Fruit fly (Drosophila melanogaster) whole organism, wandering third instar larva: ENCODE data around the gene S-Lap1.
A peak's percentile ranks its signal among the peaks of the same experiment; 100 is the strongest.

ENCODE experiments used
- Abd-B ChIP-seq: fragments of >200 bp; optimal IDR thresholded peaks from 2 replicates; lab custom pipeline; 2017; ENCODE audit warnings: missing biosample characterization, missing genetic modification characterization
- CG32264 ChIP-seq: fragments of 200-800 bp; sonication (Bioruptor generic); optimal IDR thresholded peaks from 2 replicates; lab custom pipeline; 2016; ENCODE audit warnings: missing biosample characterization, missing genetic modification characterization
- CG9705 ChIP-seq: fragments of 200-800 bp; sonication (Bioruptor generic); optimal IDR thresholded peaks from 2 replicates; lab custom pipeline; 2018; ENCODE audit warnings: missing biosample characterization, mild to moderate bottlenecking, missing genetic modification characterization
- CrebA ChIP-seq: fragments of 200-800 bp; sonication (Bioruptor generic); optimal IDR thresholded peaks from 2 replicates; lab custom pipeline; 2016; ENCODE audit warnings: missing biosample characterization, mild to moderate bottlenecking, missing genetic modification characterization, borderline replicate concordance
- Dfd ChIP-seq: fragments of >200 bp; optimal IDR thresholded peaks from 2 replicates; lab custom pipeline; 2017; ENCODE audit warnings: missing biosample characterization, missing genetic modification characterization
- Dif ChIP-seq: fragments of 200-275, 200-300 bp; sonication (Bioruptor generic); optimal IDR thresholded peaks from 2 replicates; lab custom pipeline; 2018; ENCODE audit warnings: missing biosample characterization, missing genetic modification characterization; ENCODE audit not compliant: partially characterized antibody
- GATAd ChIP-seq: sonication (Bioruptor generic); optimal IDR thresholded peaks from 2 replicates; lab custom pipeline; 2016; ENCODE audit warnings: missing biosample characterization, missing genetic modification characterization
- HLH106 ChIP-seq: fragments of 200-800 bp; optimal IDR thresholded peaks from 3 replicates; lab custom pipeline; 2019; ENCODE audit warnings: missing biosample characterization, mild to moderate bottlenecking, missing genetic modification characterization, moderate library complexity
- Hnf4 ChIP-seq: fragments of 200-800 bp; sonication (Bioruptor generic); optimal IDR thresholded peaks from 2 replicates; lab custom pipeline; 2016; ENCODE audit warnings: missing biosample characterization, mild to moderate bottlenecking, missing genetic modification characterization
- Hr78 ChIP-seq: fragments of >200 bp; optimal IDR thresholded peaks from 2 replicates; lab custom pipeline; 2017; ENCODE audit warnings: missing biosample characterization, missing genetic modification characterization
- Hr83 ChIP-seq: fragments of 200-300 bp; sonication (Bioruptor generic); optimal IDR thresholded peaks from 2 replicates; lab custom pipeline; 2016; ENCODE audit warnings: missing biosample characterization, mild to moderate bottlenecking, missing genetic modification characterization, moderate library complexity; ENCODE audit not compliant: poor library complexity, severe bottlenecking
- Jra ChIP-seq: sonication (Bioruptor generic); optimal IDR thresholded peaks from 2 replicates; lab custom pipeline; 2016; ENCODE audit warnings: missing biosample characterization, missing genetic modification characterization
- Mio ChIP-seq: sonication (Bioruptor generic); optimal IDR thresholded peaks from 2 replicates; lab custom pipeline; 2016; ENCODE audit warnings: missing biosample characterization, missing genetic modification characterization
- Myc ChIP-seq: fragments of >200 bp; optimal IDR thresholded peaks from 2 replicates; lab custom pipeline; 2017
- N ChIP-seq: fragments of >200 bp; optimal IDR thresholded peaks from 2 replicates; lab custom pipeline; 2018; ENCODE audit warnings: missing biosample characterization, missing external identifiers, missing genetic modification characterization
- OdsH ChIP-seq: fragments of 200-800 bp; sonication (Bioruptor generic); optimal IDR thresholded peaks from 2 replicates; lab custom pipeline; 2016; ENCODE audit warnings: missing biosample characterization, mild to moderate bottlenecking, missing genetic modification characterization
- Rel ChIP-seq, 2 experiments: fragments of 200-800 bp; sonication (Bioruptor generic) in 1 of 2; optimal IDR thresholded peaks; 2 replicates in 1 of 2; 3 replicates in 1 of 2; lab custom pipeline; 2016 to 2019; ENCODE audit warnings: mild to moderate bottlenecking in 2 of 2, missing biosample characterization in 2 of 2, missing genetic modification characterization in 2 of 2, moderate library complexity in 1 of 2
- Sp1 ChIP-seq: fragments of 200-800 bp; sonication (Bioruptor generic); optimal IDR thresholded peaks from 3 replicates; lab custom pipeline; 2019; ENCODE audit warnings: missing biosample characterization, mild to moderate bottlenecking, missing genetic modification characterization, moderate library complexity
- Vsx2 ChIP-seq: fragments of 200-300, 225-300 bp; sonication (Bioruptor generic); optimal IDR thresholded peaks from 2 replicates; lab custom pipeline; 2018; ENCODE audit warnings: missing biosample characterization, missing genetic modification characterization; ENCODE audit not compliant: partially characterized antibody
- br ChIP-seq: fragments of 200-800 bp; sonication (Bioruptor generic); optimal IDR thresholded peaks from 2 replicates; lab custom pipeline; 2016; ENCODE audit warnings: missing biosample characterization, missing genetic modification characterization
- brk ChIP-seq: fragments of 200-800 bp; sonication (Bioruptor generic); optimal IDR thresholded peaks from 2 replicates; lab custom pipeline; 2016; ENCODE audit warnings: missing biosample characterization, mild to moderate bottlenecking, missing genetic modification characterization
- dl ChIP-seq, 2 experiments: fragments of 175-275, 200-275 bp in 1 of 2; fragments of 200-275 bp in 1 of 2; sonication (Bioruptor generic); optimal IDR thresholded peaks; lab custom pipeline; 2018; ENCODE audit warnings: mild to moderate bottlenecking in 2 of 2, missing biosample characterization in 2 of 2, missing genetic modification characterization in 2 of 2, moderate library complexity in 2 of 2; ENCODE audit not compliant: partially characterized antibody in 2 of 2, insufficient read depth in 1 of 2
- dmrt93B ChIP-seq: fragments of 200-800 bp; sonication (Bioruptor generic); optimal IDR thresholded peaks from 2 replicates; lab custom pipeline; 2018; ENCODE audit warnings: missing biosample characterization, mild to moderate bottlenecking, missing genetic modification characterization
- dsf ChIP-seq: sonication (Bioruptor generic); optimal IDR thresholded peaks from 2 replicates; lab custom pipeline; 2016; ENCODE audit warnings: missing biosample characterization, missing genetic modification characterization, borderline replicate concordance
- ey ChIP-seq: fragments of 200-800 bp; sonication (Bioruptor generic); optimal IDR thresholded peaks from 2 replicates; lab custom pipeline; 2016; ENCODE audit warnings: missing biosample characterization, missing genetic modification characterization
- foxo ChIP-seq, 2 experiments: fragments of 200-800 bp; sonication (Bioruptor generic); optimal IDR thresholded peaks; 2 replicates in 1 of 2; 3 replicates in 1 of 2; lab custom pipeline; 2016 to 2017; ENCODE audit warnings: missing biosample characterization in 2 of 2, missing genetic modification characterization in 2 of 2
- fru ChIP-seq: fragments of 200-800 bp; sonication (Bioruptor generic); optimal IDR thresholded peaks from 3 replicates; lab custom pipeline; 2016; ENCODE audit warnings: missing biosample characterization, mild to moderate bottlenecking, missing genetic modification characterization
- h ChIP-seq: fragments of 200-800 bp; sonication (Bioruptor generic); optimal IDR thresholded peaks from 3 replicates; lab custom pipeline; 2016; ENCODE audit warnings: missing biosample characterization, mild to moderate bottlenecking, missing genetic modification characterization
- jim ChIP-seq: fragments of 175-275, 200-325 bp; sonication (Bioruptor generic); optimal IDR thresholded peaks from 2 replicates; lab custom pipeline; 2016; ENCODE audit warnings: missing biosample characterization, mild to moderate bottlenecking, missing genetic modification characterization
- lola ChIP-seq: fragments of >200 bp; optimal IDR thresholded peaks from 2 replicates; lab custom pipeline; 2017; ENCODE audit warnings: missing biosample characterization, missing genetic modification characterization
- pan ChIP-seq: fragments of >200 bp; optimal IDR thresholded peaks from 2 replicates; lab custom pipeline; 2017
- psq ChIP-seq: fragments of 200-800 bp; sonication (Bioruptor generic); optimal IDR thresholded peaks from 3 replicates; lab custom pipeline; 2017; ENCODE audit warnings: missing biosample characterization, mild to moderate bottlenecking, missing genetic modification characterization, moderate library complexity
- rgr ChIP-seq: fragments of 200-800 bp; sonication (Bioruptor generic); optimal IDR thresholded peaks from 3 replicates; lab custom pipeline; 2016; ENCODE audit warnings: missing biosample characterization, mild to moderate bottlenecking, missing genetic modification characterization
- sage ChIP-seq: fragments of 200-800 bp; sonication (Bioruptor generic); optimal IDR thresholded peaks from 2 replicates; lab custom pipeline; 2016; ENCODE audit warnings: missing biosample characterization, mild to moderate bottlenecking, missing genetic modification characterization
- sv ChIP-seq: fragments of 200-800 bp; sonication (Bioruptor generic); optimal IDR thresholded peaks from 3 replicates; lab custom pipeline; 2016; ENCODE audit warnings: missing biosample characterization, missing genetic modification characterization
- tai ChIP-seq: sonication (Bioruptor generic); optimal IDR thresholded peaks from 2 replicates; lab custom pipeline; 2016; ENCODE audit warnings: missing biosample characterization, missing genetic modification characterization
- usp ChIP-seq: fragments of >200 bp; optimal IDR thresholded peaks from 2 replicates; lab custom pipeline; 2017; ENCODE audit warnings: missing biosample characterization, missing genetic modification characterization
- woc ChIP-seq: sonication (Bioruptor generic); optimal IDR thresholded peaks from 2 replicates; lab custom pipeline; 2016; ENCODE audit warnings: missing biosample characterization, mild to moderate bottlenecking, missing genetic modification characterization

The S-Lap1 gene

dm6 chr3L:8657429-8657754 is 40.4 kb downstream of the S-Lap1 start:
- TF ChIP-seq dl (GFP tag; optimal IDR thresholded peaks at IDR 0.05; lab: Kevin White, UChicago; ENCODE audit: insufficient read depth in 1 of 2, partially characterized antibody in 2 of 2) (no peak), dmrt93B (GFP tag; lab: Kevin White, UChicago) (peak; percentile 55), Abd-B (GFP tag; lab: Kevin White, UChicago) (no peak), GATAd (GFP tag; lab: Kevin White, UChicago) (no peak), fru (GFP tag; lab: Kevin White, UChicago) (peak; percentile 93), Dfd (GFP tag; lab: Kevin White, UChicago) (no peak), HLH106 (tag; lab: Kevin White, UChicago) (peak; percentile 89), Myc (lab: Kevin White, UChicago) (no peak), N (GFP tag; lab: Kevin White, UChicago) (no peak), dsf (no peak), lola (no peak), pan (lab: Kevin White, UChicago) (no peak), Hnf4 (GFP tag; lab: Kevin White, UChicago) (peak; percentile 76), usp (GFP tag; lab: Kevin White, UChicago) (no peak), OdsH (GFP tag; lab: Kevin White, UChicago) (peak; percentile 84), foxo (GFP tag; optimal IDR thresholded peaks at IDR 0.05; lab: Kevin White, UChicago) (peak in 1 of 2 experiments; percentile 89), brk (GFP tag; lab: Kevin White, UChicago) (peak; percentile 63), h (GFP tag; lab: Kevin White, UChicago) (peak; percentile 90), Vsx2 (GFP tag; lab: Kevin White, UChicago) (no peak), ey (GFP tag; lab: Kevin White, UChicago) (peak; percentile 85), Mio (no peak), tai (GFP tag; lab: Kevin White, UChicago) (peak; percentile 64), CG9705 (peak; percentile 62), Dif (GFP tag; lab: Kevin White, UChicago) (no peak), Sp1 (GFP tag; lab: Kevin White, UChicago) (peak; percentile 88), rgr (GFP tag; lab: Kevin White, UChicago) (peak; percentile 79), psq (peak; percentile 65), Hr78 (GFP tag; lab: Kevin White, UChicago) (no peak), br (peak; percentile 84), sage (GFP tag; lab: Kevin White, UChicago) (peak; percentile 31), CrebA (GFP tag; lab: Kevin White, UChicago) (no peak), CG32264 (GFP tag; lab: Kevin White, UChicago) (peak; percentile 80), jim (GFP tag; lab: Kevin White, UChicago) (no peak), Hr83 (GFP tag; lab: Kevin White, UChicago) (no peak), sv (GFP tag; lab: Kevin White, UChicago) (no peak), woc (GFP tag; lab: Kevin White, UChicago) (peak; percentile 85), Rel (GFP tag; optimal IDR thresholded peaks at IDR 0.05; lab: Kevin White, UChicago) (peak; percentile 53), Rel (tag; optimal IDR thresholded peaks at IDR 0.05; lab: Kevin White, UChicago) (peak; percentile 58), Jra (peak; percentile 59)

- no peak for TF ChIP-seq tai (GFP tag; lab: Kevin White, UChicago)
- TF ChIP-seq Jra: no peak
- TF ChIP-seq CG9705: no peak
- TF ChIP-seq CrebA (GFP tag; lab: Kevin White, UChicago): no peak
- no peak for TF ChIP-seq Sp1 (GFP tag; lab: Kevin White, UChicago)
- no peak for TF ChIP-seq sage (GFP tag; lab: Kevin White, UChicago)
- TF ChIP-seq Hr83 (GFP tag; lab: Kevin White, UChicago): no peak
These were observed 40.8 kb downstream of the S-Lap1 start for dm6 chr3L:8657787-8658186.

- TF ChIP-seq jim (GFP tag; lab: Kevin White, UChicago): no peak
These were observed 42.6 kb downstream of the S-Lap1 start for dm6 chr3L:8659601-8660000.
